Fruit fly (Drosophila melanogaster) whole organism, embryonic: ENCODE measurements around the gene CG8925.

Source experiments
- Blimp-1 ChIP-seq: fragments of 200-800 bp; sonication (Bioruptor generic); optimal IDR thresholded peaks from 3 replicates; lab custom pipeline; 2018; ENCODE audit warnings: missing biosample characterization, missing genetic modification characterization, mild to moderate bottlenecking, moderate library complexity, missing genetic modification reagents
- CG11247 ChIP-seq: fragments of 200-800 bp; sonication (Bioruptor generic); IDR thresholded peaks from 2 replicates; pipeline ENCODE4 v1.3.6; 2022; ENCODE audit warnings: missing biosample characterization, missing genetic modification characterization
- CG11723 ChIP-seq: fragments of 200-800 bp; sonication (Bioruptor generic); optimal IDR thresholded peaks from 2 replicates; lab custom pipeline; 2017; ENCODE audit warnings: missing biosample characterization, mild to moderate bottlenecking, missing genetic modification characterization
- CG12071 ChIP-seq: fragments of 200-800 bp; sonication (Bioruptor generic); optimal IDR thresholded peaks from 3 replicates; lab custom pipeline; 2018; ENCODE audit warnings: missing biosample characterization, mild to moderate bottlenecking, missing genetic modification characterization
- CG13624 ChIP-seq: fragments of 200-800 bp; sonication (Bioruptor generic); optimal IDR thresholded peaks from 2 replicates; lab custom pipeline; 2016; ENCODE audit warnings: missing biosample characterization, missing genetic modification characterization
- CG16813 ChIP-seq: fragments of 200-800 bp; sonication (Bioruptor generic); IDR thresholded peaks from 3 replicates; pipeline ENCODE4 v1.3.6; 2022; ENCODE audit warnings: missing biosample characterization, missing genetic modification characterization; ENCODE audit not compliant: partially characterized antibody
- CG17385 ChIP-seq: fragments of 200-800 bp; sonication (Bioruptor generic); optimal IDR thresholded peaks from 3 replicates; lab custom pipeline; 2018; ENCODE audit warnings: missing biosample characterization, mild to moderate bottlenecking, missing genetic modification characterization
- CG2116 ChIP-seq: fragments of 200-800 bp; sonication (Bioruptor generic); optimal IDR thresholded peaks from 3 replicates; lab custom pipeline; 2018; ENCODE audit warnings: missing biosample characterization, mild to moderate bottlenecking, missing genetic modification characterization
- CG30403 ChIP-seq: fragments of 200-800 bp; sonication (Bioruptor generic); optimal IDR thresholded peaks from 3 replicates; lab custom pipeline; 2016; ENCODE audit warnings: missing biosample characterization, missing genetic modification characterization
- CG30431 ChIP-seq: fragments of 200-800 bp; sonication (Bioruptor generic); optimal IDR thresholded peaks from 2 replicates; lab custom pipeline; 2017; ENCODE audit warnings: missing biosample characterization, missing genetic modification characterization
- CG4282 ChIP-seq: fragments of 200-800 bp; sonication (Bioruptor generic); optimal IDR thresholded peaks from 2 replicates; lab custom pipeline; 2016; ENCODE audit warnings: missing biosample characterization, missing genetic modification characterization
- CG6683 ChIP-seq: fragments of 200-800 bp; sonication (Bioruptor generic); optimal IDR thresholded peaks from 2 replicates; lab custom pipeline; 2017; ENCODE audit warnings: missing biosample characterization, mild to moderate bottlenecking, missing genetic modification characterization, missing genetic modification reagents
- CG7357 ChIP-seq: fragments of 200-800 bp; sonication (Bioruptor generic); IDR thresholded peaks from 3 replicates; pipeline ENCODE4 v1.3.6; 2022; ENCODE audit warnings: missing biosample characterization, missing genetic modification characterization
- CG8388 ChIP-seq: fragments of 200-800 bp; sonication (Bioruptor generic); optimal IDR thresholded peaks from 2 replicates; lab custom pipeline; 2019; ENCODE audit warnings: missing biosample characterization, mild to moderate bottlenecking, missing genetic modification characterization, moderate library complexity
- CG8478 ChIP-seq: fragments of >200 bp; optimal IDR thresholded peaks from 2 replicates; lab custom pipeline; 2018
- E2f2 ChIP-seq: fragments of 200-800 bp; sonication (Bioruptor generic); IDR thresholded peaks from 2 replicates; pipeline ENCODE4 v1.3.6; 2022; ENCODE audit warnings: missing biosample characterization, missing genetic modification characterization
- Eip74EF ChIP-seq, 2 experiments: fragments of 200-800 bp in 1 of 2; fragments of >200 bp in 1 of 2; sonication (Bioruptor generic) in 1 of 2; optimal IDR thresholded peaks; 2 replicates each; lab custom pipeline; 2017 to 2019; ENCODE audit warnings: missing biosample characterization in 2 of 2, missing genetic modification characterization in 2 of 2, mild to moderate bottlenecking in 1 of 2, moderate library complexity in 1 of 2
- H2.0 ChIP-seq: fragments of 200-800 bp; sonication (Bioruptor generic); IDR thresholded peaks from 2 replicates; pipeline ENCODE4 v1.3.6; 2022; ENCODE audit warnings: missing biosample characterization, missing genetic modification characterization
- Hmr ChIP-seq: fragments of 200-800 bp; sonication (Bioruptor generic); optimal IDR thresholded peaks from 3 replicates; lab custom pipeline; 2017; ENCODE audit warnings: mild to moderate bottlenecking, missing biosample characterization, missing genetic modification reagents, missing genetic modification characterization
- Lhr ChIP-seq: fragments of 200-800 bp; sonication (Bioruptor generic); optimal IDR thresholded peaks from 3 replicates; lab custom pipeline; 2017; ENCODE audit warnings: mild to moderate bottlenecking, missing biosample characterization, missing genetic modification reagents, missing genetic modification characterization
- MTF-1 ChIP-seq: fragments of 200-800 bp; sonication (Bioruptor generic); optimal IDR thresholded peaks from 2 replicates; lab custom pipeline; 2018; ENCODE audit warnings: missing biosample characterization, mild to moderate bottlenecking, missing genetic modification characterization, borderline replicate concordance
- Med ChIP-seq: fragments of 200-800 bp; sonication (Bioruptor generic); peaks from one replicate; lab custom pipeline; 2016; ENCODE audit warnings: missing biosample characterization, missing genetic modification characterization, mild to moderate bottlenecking, inconsistent platforms, moderate library complexity
- Mes4 ChIP-seq: fragments of 200-800 bp; sonication (Bioruptor generic); optimal IDR thresholded peaks from 2 replicates; lab custom pipeline; 2016; ENCODE audit warnings: missing biosample characterization, missing genetic modification characterization
- Mrtf ChIP-seq: fragments of 200-800 bp; sonication (Bioruptor generic); IDR thresholded peaks from 3 replicates; pipeline ENCODE4 v1.3.6; 2022; ENCODE audit warnings: missing biosample characterization, missing genetic modification characterization
- Neu2 ChIP-seq: fragments of 200-800 bp; sonication (Bioruptor generic); optimal IDR thresholded peaks from 3 replicates; lab custom pipeline; 2016; ENCODE audit warnings: missing biosample characterization, missing genetic modification characterization, borderline replicate concordance
- Nf-YC ChIP-seq: fragments of 200-800 bp; optimal IDR thresholded peaks from 3 replicates; lab custom pipeline; 2019; ENCODE audit warnings: missing biosample characterization, mild to moderate bottlenecking, missing genetic modification characterization, moderate library complexity
- bab2 ChIP-seq: fragments of 200-800 bp; sonication (Bioruptor generic); optimal IDR thresholded peaks from 2 replicates; lab custom pipeline; 2016; ENCODE audit warnings: missing biosample characterization, missing genetic modification characterization
- cwo ChIP-seq: fragments of 200-800 bp; sonication (Bioruptor generic); optimal IDR thresholded peaks from 3 replicates; lab custom pipeline; 2017; ENCODE audit warnings: missing biosample characterization, missing genetic modification characterization, mild to moderate bottlenecking, moderate library complexity, missing genetic modification reagents
- exex ChIP-seq: fragments of 200-800 bp; sonication (Bioruptor generic); optimal IDR thresholded peaks from 4 replicates; lab custom pipeline; 2018; ENCODE audit warnings: missing biosample characterization, mild to moderate bottlenecking, missing genetic modification characterization, moderate library complexity
- fd64A ChIP-seq: fragments of 200-800 bp; sonication (Bioruptor generic); optimal IDR thresholded peaks from 3 replicates; lab custom pipeline; 2018; ENCODE audit warnings: missing biosample characterization, mild to moderate bottlenecking, missing genetic modification characterization
- gcm2 ChIP-seq: fragments of 200-800 bp; sonication (Bioruptor generic); optimal IDR thresholded peaks from 2 replicates; lab custom pipeline; 2016; ENCODE audit warnings: missing biosample characterization, missing genetic modification characterization
- gfzf ChIP-seq: fragments of 200-800 bp; sonication (Bioruptor generic); optimal IDR thresholded peaks from 2 replicates; lab custom pipeline; 2016; ENCODE audit warnings: missing biosample characterization, mild to moderate bottlenecking, missing genetic modification characterization, moderate library complexity
- gsb ChIP-seq: fragments of 200-800 bp; sonication (Bioruptor generic); IDR thresholded peaks from 2 replicates; pipeline ENCODE4 v1.3.6; 2022; ENCODE audit warnings: missing biosample characterization, missing genetic modification characterization
- hth ChIP-seq: fragments of >200 bp; optimal IDR thresholded peaks from 2 replicates; lab custom pipeline; 2017; ENCODE audit warnings: inconsistent platforms
- kay ChIP-seq: fragments of 200-800 bp; sonication (Bioruptor generic); optimal IDR thresholded peaks from 2 replicates; lab custom pipeline; 2016; ENCODE audit warnings: missing biosample characterization, missing genetic modification characterization
- lab ChIP-seq: fragments of 200-800 bp; sonication (Bioruptor generic); optimal IDR thresholded peaks from 3 replicates; lab custom pipeline; 2017; ENCODE audit warnings: missing biosample characterization, missing genetic modification characterization, mild to moderate bottlenecking, moderate library complexity, missing genetic modification reagents
- lov ChIP-seq, 2 experiments: fragments of 200-800 bp in 1 of 2; fragments of >200 bp in 1 of 2; sonication (Bioruptor generic) in 1 of 2; IDR thresholded peaks in 1 of 2; optimal IDR thresholded peaks in 1 of 2; 2 replicates in 1 of 2; 3 replicates in 1 of 2; pipeline versions ENCODE4 v1.3.6 to Lab custom; 2017 to 2022; ENCODE audit warnings: missing biosample characterization in 1 of 2, missing genetic modification characterization in 1 of 2
- maf-S ChIP-seq: fragments of 200-800 bp; sonication (Bioruptor generic); optimal IDR thresholded peaks from 2 replicates; lab custom pipeline; 2016; ENCODE audit warnings: missing biosample characterization, missing genetic modification characterization
- mam ChIP-seq: fragments of 200-800 bp; sonication (Bioruptor generic); optimal IDR thresholded peaks from 3 replicates; lab custom pipeline; 2016; ENCODE audit warnings: missing biosample characterization, missing genetic modification characterization
- mirr ChIP-seq: fragments of 200-800 bp; sonication (Bioruptor generic); optimal IDR thresholded peaks from 3 replicates; lab custom pipeline; 2018; ENCODE audit warnings: missing biosample characterization, mild to moderate bottlenecking, missing genetic modification characterization
- pfk ChIP-seq: fragments of 200-800 bp; sonication (Bioruptor generic); optimal IDR thresholded peaks from 2 replicates; lab custom pipeline; 2018; ENCODE audit warnings: missing biosample characterization, mild to moderate bottlenecking, missing genetic modification characterization, moderate library complexity
- pho ChIP-seq: fragments of 200-800 bp; sonication (Bioruptor generic); optimal IDR thresholded peaks from 2 replicates; lab custom pipeline; 2016; ENCODE audit warnings: missing biosample characterization, missing genetic modification characterization
- sob ChIP-seq: fragments of 200-800 bp; sonication (Bioruptor generic); IDR thresholded peaks from 2 replicates; pipeline ENCODE4 v1.3.6; 2022; ENCODE audit warnings: missing biosample characterization, missing genetic modification characterization
- tin ChIP-seq: fragments of 200-800 bp; sonication (Bioruptor generic); optimal IDR thresholded peaks from 3 replicates; lab custom pipeline; 2016; ENCODE audit warnings: missing biosample characterization, missing genetic modification characterization
- tx ChIP-seq: fragments of 200-800 bp; sonication (Bioruptor generic); optimal IDR thresholded peaks from 2 replicates; lab custom pipeline; 2016; ENCODE audit warnings: missing biosample characterization, missing genetic modification characterization
- unc-4 ChIP-seq: fragments of 200-800 bp; sonication (Bioruptor generic); IDR thresholded peaks from 2 replicates; pipeline ENCODE4 v1.3.6; 2022; ENCODE audit warnings: missing biosample characterization, missing genetic modification characterization; ENCODE audit not compliant: partially characterized antibody

CG8925 gene

dm6 chr3R:16168088-16168487 lies 3.7 kb upstream of the CG8925 start (continued):
- no peak for TF ChIP-seq CG30431 (GFP tag; lab: Kevin White, UChicago)
- no peak for TF ChIP-seq Nf-YC (tag; lab: Kevin White, UChicago)
- TF ChIP-seq cwo: peak; percentile 27
- no peak for TF ChIP-seq kay (GFP tag; lab: Kevin White, UChicago)
- TF ChIP-seq Med (GFP tag; lab: Kevin White, UChicago): peak; percentile 66

dm6 chr3R:16173500-16173899 lies 1.7 kb downstream of the CG8925 start:
- TF ChIP-seq lab (GFP tag; lab: Kevin White, UChicago) (no peak), mam (GFP tag; lab: Kevin White, UChicago) (no peak), Mrtf (GFP tag; lab: Robert Waterston, UW) (no peak), CG7357 (GFP tag; lab: Robert Waterston, UW) (no peak), exex (peak; percentile 91), MTF-1 (GFP tag; lab: Kevin White, UChicago) (no peak), mirr (peak; percentile 90), unc-4 (GFP tag; lab: Robert Waterston, UW) (no peak), CG30403 (no peak), CG17385 (GFP tag; lab: Kevin White, UChicago) (peak; percentile 22), CG11247 (GFP tag; lab: Robert Waterston, UW) (no peak), tx (no peak), CG13624 (GFP tag; lab: Kevin White, UChicago) (no peak), Neu2 (GFP tag; lab: Kevin White, UChicago) (no peak), Eip74EF (GFP tag; optimal IDR thresholded peaks at IDR 0.05; lab: Kevin White, UChicago) (no peak), Mes4 (GFP tag; lab: Kevin White, UChicago) (no peak)

- peak; percentile 66 for TF ChIP-seq CG8478 (lab: Kevin White, UChicago)
- TF ChIP-seq CG6683 (GFP tag; lab: Kevin White, UChicago): no peak
- TF ChIP-seq Hmr (GFP tag; lab: Kevin White, UChicago): no peak
- TF ChIP-seq CG12071 (GFP tag; lab: Kevin White, UChicago): no peak
- peak; percentile 64 for TF ChIP-seq Blimp-1 (GFP tag; lab: Kevin White, UChicago)
- no peak for TF ChIP-seq CG16813 (GFP tag; lab: Robert Waterston, UW)
Measured at dm6 chr3R:16176526-16176925, 4.7 kb downstream of the CG8925 start.

- no peak for TF ChIP-seq sob (GFP tag; lab: Robert Waterston, UW)
- no peak for TF ChIP-seq gcm2
- no peak for TF ChIP-seq bab2 (GFP tag; lab: Kevin White, UChicago)
- peak; percentile 30 for TF ChIP-seq Lhr (GFP tag; lab: Kevin White, UChicago)
- TF ChIP-seq CG4282 (GFP tag; lab: Kevin White, UChicago): no peak
- TF ChIP-seq CG11723 (GFP tag; lab: Kevin White, UChicago): no peak
- peak; percentile 82 for TF ChIP-seq E2f2 (GFP tag; lab: Robert Waterston, UW)
- TF ChIP-seq maf-S (GFP tag; lab: Kevin White, UChicago): no peak
- no peak for TF ChIP-seq fd64A (GFP tag; lab: Kevin White, UChicago)
- no peak for TF ChIP-seq gsb (GFP tag; lab: Robert Waterston, UW)
- TF ChIP-seq hth (lab: Kevin White, UChicago): no peak
- TF ChIP-seq lov (optimal IDR thresholded peaks at IDR 0.05; lab: Kevin White, UChicago): no peak
- no peak for TF ChIP-seq lov (GFP tag; IDR thresholded peaks at IDR 0.05; lab: Robert Waterston, UW)
- no peak for TF ChIP-seq H2.0 (GFP tag; lab: Robert Waterston, UW)
- TF ChIP-seq gfzf (GFP tag; lab: Kevin White, UChicago): peak; percentile 32
- TF ChIP-seq CG8388 (GFP tag; lab: Kevin White, UChicago): no peak
- TF ChIP-seq tin (GFP tag; lab: Kevin White, UChicago): no peak
- TF ChIP-seq pho (GFP tag; lab: Kevin White, UChicago): no peak
- no peak for TF ChIP-seq CG2116 (GFP tag; lab: Kevin White, UChicago)
- TF ChIP-seq pfk: no peak
Measured at dm6 chr3R:16180476-16181070, 8.8 kb downstream of the CG8925 start, which contains the start of gene CG8927. Gene CG8927, plus strand, starts transcription at chr3R:16181020.
